Worm (Caenorhabditis elegans) whole organism, late embryonic: ENCODE measurements around the gene mdt-30.

Experiments
- Y22D7AL.16 ChIP-seq: sonication (generic microtip); optimal IDR thresholded peaks from 2 replicates; lab custom pipeline; 2016; ENCODE audit warnings: missing genetic modification characterization, missing compliant biosample characterization
- ceh-19 ChIP-seq: fragments of 200-800 bp; sonication (Bioruptor generic); optimal IDR thresholded peaks from 2 replicates; lab custom pipeline; 2018; ENCODE audit warnings: mild to moderate bottlenecking, missing genetic modification characterization, missing compliant biosample characterization
- che-1 ChIP-seq: sonication (generic microtip); optimal IDR thresholded peaks from 2 replicates; lab custom pipeline; 2016; ENCODE audit warnings: mild to moderate bottlenecking, missing genetic modification characterization, missing compliant biosample characterization
- dve-1 ChIP-seq: sonication (generic microtip); optimal IDR thresholded peaks from 2 replicates; lab custom pipeline; 2017; ENCODE audit warnings: antibody characterized with exemption, mild to moderate bottlenecking, missing genetic modification characterization, missing compliant biosample characterization
- elt-2 ChIP-seq: sonication (generic microtip); optimal IDR thresholded peaks from 2 replicates; lab custom pipeline; 2016; ENCODE audit warnings: missing genetic modification reagents, missing genetic modification characterization, missing compliant biosample characterization
- ets-4 ChIP-seq: sonication (generic microtip); optimal IDR thresholded peaks from 2 replicates; lab custom pipeline; 2016; ENCODE audit warnings: missing genetic modification characterization, missing compliant biosample characterization
- gmeb-2 ChIP-seq: sonication (generic microtip); optimal IDR thresholded peaks from 2 replicates; lab custom pipeline; 2016; ENCODE audit warnings: missing genetic modification characterization, inconsistent platforms, missing compliant biosample characterization
- hlh-8 ChIP-seq: sonication (generic microtip); optimal IDR thresholded peaks from 2 replicates; lab custom pipeline; 2016; ENCODE audit warnings: missing genotype, missing genetic modification characterization, missing compliant biosample characterization
- lim-6 ChIP-seq: sonication (generic microtip); optimal IDR thresholded peaks from 2 replicates; lab custom pipeline; 2016; ENCODE audit warnings: missing genetic modification characterization, missing compliant biosample characterization
- madf-2 ChIP-seq: sonication (generic microtip); optimal IDR thresholded peaks from 2 replicates; lab custom pipeline; 2017; ENCODE audit warnings: missing genetic modification characterization, missing compliant biosample characterization
- pag-3 ChIP-seq: sonication (generic microtip); optimal IDR thresholded peaks from 2 replicates; lab custom pipeline; 2016; ENCODE audit warnings: missing compliant biosample characterization, missing genetic modification characterization, borderline replicate concordance
- rnt-1 ChIP-seq: sonication (generic microtip); optimal IDR thresholded peaks from 2 replicates; lab custom pipeline; 2016; ENCODE audit warnings: missing genetic modification characterization, missing compliant biosample characterization
- syd-9 ChIP-seq: sonication (generic microtip); optimal IDR thresholded peaks from 2 replicates; lab custom pipeline; 2016; ENCODE audit warnings: mild to moderate bottlenecking, missing genetic modification characterization, moderate library complexity, missing compliant biosample characterization
- unc-55 ChIP-seq: sonication (generic microtip); optimal IDR thresholded peaks from 2 replicates; lab custom pipeline; 2017; ENCODE audit warnings: missing biosample characterization, missing genetic modification reagents, missing genetic modification characterization

- TF ChIP-seq gmeb-2 (no peak), Y22D7AL.16 (no peak), ceh-19 (GFP tag; lab: Kevin White, UChicago) (no peak), syd-9 (no peak), hlh-8 (tag; lab: Kevin White, UChicago) (no peak), pag-3 (no peak), ets-4 (tag; lab: Kevin White, UChicago) (no peak), elt-2 (tag; lab: Kevin White, UChicago) (no peak), che-1 (tag; lab: Kevin White, UChicago) (no peak), lim-6 (tag; lab: Kevin White, UChicago) (no peak), dve-1 (no peak), madf-2 (tag; lab: Kevin White, UChicago) (no peak), rnt-1 (tag; lab: Kevin White, UChicago) (no peak), unc-55 (GFP tag; lab: Kevin White, UChicago) (no peak)
These were observed 50.1 kb downstream of the mdt-30 start, which contains the start of gene C06G4.4 for ce11 chrIII:7977777-7978176.
